Fruit fly (Drosophila melanogaster) whole organism, embryonic: ENCODE data around the gene CG14853.
A peak's percentile ranks its signal among the peaks of the same experiment; 100 is the strongest.

Experiments used
- Abd-B ChIP-seq: fragments of 200-800 bp; sonication (Bioruptor generic); optimal IDR thresholded peaks from 2 replicates; lab custom pipeline; 2018; ENCODE audit warnings: missing biosample characterization, mild to moderate bottlenecking, missing genetic modification characterization, moderate library complexity
- BEAF-32 ChIP-seq: fragments of 200-800 bp; sonication (Bioruptor generic); optimal IDR thresholded peaks from 3 replicates; lab custom pipeline; 2017; ENCODE audit warnings: missing biosample characterization, missing genetic modification characterization, mild to moderate bottlenecking, moderate library complexity, missing genetic modification reagents
- CG10147 ChIP-seq: fragments of 200-800 bp; sonication (Bioruptor generic); optimal IDR thresholded peaks from 2 replicates; lab custom pipeline; 2019; ENCODE audit warnings: missing biosample characterization, mild to moderate bottlenecking, missing genetic modification characterization, moderate library complexity
- CG12104 ChIP-seq: fragments of 200-800 bp; sonication (Bioruptor generic); optimal IDR thresholded peaks from 3 replicates; lab custom pipeline; 2016; ENCODE audit warnings: missing biosample characterization, missing genetic modification characterization
- CG13123 ChIP-seq: fragments of 200-800 bp; sonication (Bioruptor generic); optimal IDR thresholded peaks from 2 replicates; lab custom pipeline; 2016; ENCODE audit warnings: missing biosample characterization, missing genetic modification characterization
- CG13296 ChIP-seq: fragments of 200-800 bp; sonication (Bioruptor generic); optimal IDR thresholded peaks from 3 replicates; lab custom pipeline; 2018; ENCODE audit warnings: missing biosample characterization, mild to moderate bottlenecking, missing genetic modification characterization
- CG15514 ChIP-seq: fragments of 200-800 bp; sonication (Bioruptor generic); optimal IDR thresholded peaks from 3 replicates; lab custom pipeline; 2017; ENCODE audit warnings: missing biosample characterization, missing genetic modification characterization, mild to moderate bottlenecking, moderate library complexity, missing genetic modification reagents
- CG17912 ChIP-seq: fragments of 200-800 bp; sonication (Bioruptor generic); optimal IDR thresholded peaks from 2 replicates; lab custom pipeline; 2018; ENCODE audit warnings: missing biosample characterization, mild to moderate bottlenecking, missing genetic modification characterization
- CG3726 ChIP-seq: fragments of 200-800 bp; sonication (Bioruptor generic); IDR thresholded peaks from 3 replicates; pipeline ENCODE4, ENCODE4 v1.3.6; 2022; ENCODE audit warnings: missing biosample characterization, missing genetic modification characterization
- CG4707 ChIP-seq: fragments of 200-800 bp; sonication (Bioruptor generic); optimal IDR thresholded peaks from 2 replicates; lab custom pipeline; 2018; ENCODE audit warnings: missing biosample characterization, mild to moderate bottlenecking, missing genetic modification characterization, moderate library complexity
- CG5180 ChIP-seq: fragments of 200-800 bp; sonication (Bioruptor generic); optimal IDR thresholded peaks from 3 replicates; lab custom pipeline; 2017; ENCODE audit warnings: missing biosample characterization, missing genetic modification characterization, mild to moderate bottlenecking, moderate library complexity, missing genetic modification reagents
- CG7271 ChIP-seq: fragments of 200-800 bp; sonication (Bioruptor generic); optimal IDR thresholded peaks from 2 replicates; lab custom pipeline; 2018; ENCODE audit warnings: missing biosample characterization, mild to moderate bottlenecking, missing genetic modification characterization, moderate library complexity
- CG7839 ChIP-seq: fragments of 200-800 bp; sonication (Bioruptor generic); optimal IDR thresholded peaks from 3 replicates; lab custom pipeline; 2018; ENCODE audit warnings: missing biosample characterization, mild to moderate bottlenecking, missing genetic modification characterization, moderate library complexity
- CTCF ChIP-seq: fragments of 200-800 bp; sonication (Bioruptor generic); optimal IDR thresholded peaks from 2 replicates; lab custom pipeline; 2017; ENCODE audit warnings: missing biosample characterization, mild to moderate bottlenecking, missing genetic modification characterization, moderate library complexity
- CkIIα-i1 ChIP-seq: fragments of 200-800 bp; sonication (Bioruptor generic); IDR thresholded peaks from 2 replicates; pipeline ENCODE4 v1.3.6; 2022; ENCODE audit warnings: missing biosample characterization, missing genetic modification characterization
- CrebB ChIP-seq: fragments of 200-800 bp; sonication (Bioruptor generic); optimal IDR thresholded peaks from 3 replicates; lab custom pipeline; 2018; ENCODE audit warnings: missing biosample characterization, mild to moderate bottlenecking, missing genetic modification characterization
- Dref ChIP-seq: fragments of 200-800 bp; sonication (Bioruptor generic); IDR thresholded peaks from 2 replicates; pipeline ENCODE4 v1.3.6; 2022; ENCODE audit warnings: missing biosample characterization, missing genetic modification characterization
- ERR ChIP-seq: fragments of 200-800 bp; sonication (Bioruptor generic); optimal IDR thresholded peaks from 2 replicates; lab custom pipeline; 2016; ENCODE audit warnings: missing biosample characterization, missing genetic modification characterization
- Ets97D ChIP-seq: fragments of 200-800 bp; sonication (Bioruptor generic); optimal IDR thresholded peaks from 3 replicates; lab custom pipeline; 2016; ENCODE audit warnings: missing biosample characterization, missing genetic modification characterization
- Hsf ChIP-seq: fragments of 200-800 bp; sonication (Bioruptor generic); optimal IDR thresholded peaks from 3 replicates; lab custom pipeline; 2016; ENCODE audit warnings: missing biosample characterization, missing genetic modification characterization
- Mad ChIP-seq: fragments of 200-800 bp; sonication (Bioruptor generic); optimal IDR thresholded peaks from 2 replicates; lab custom pipeline; 2016; ENCODE audit warnings: missing biosample characterization, missing genetic modification characterization
- Myb ChIP-seq: fragments of 200-800 bp; sonication (Bioruptor generic); optimal IDR thresholded peaks from 2 replicates; lab custom pipeline; 2016; ENCODE audit warnings: missing biosample characterization, missing genetic modification characterization
- Pdp1 ChIP-seq, 2 experiments: fragments of 200-800 bp; sonication (Bioruptor generic); optimal IDR thresholded peaks; 3 replicates each; lab custom pipeline; 2016; ENCODE audit warnings: missing biosample characterization in 2 of 2, missing genetic modification characterization in 2 of 2, mild to moderate bottlenecking in 1 of 2, moderate library complexity in 1 of 2
- Spps ChIP-seq: fragments of 200-800 bp; sonication (Bioruptor generic); optimal IDR thresholded peaks from 2 replicates; lab custom pipeline; 2018; ENCODE audit warnings: missing biosample characterization, mild to moderate bottlenecking, missing genetic modification characterization
- YL-1 ChIP-seq: fragments of 200-800 bp; sonication (Bioruptor generic); optimal IDR thresholded peaks from 3 replicates; lab custom pipeline; 2017; ENCODE audit warnings: missing biosample characterization, mild to moderate bottlenecking, missing genetic modification characterization
- bowl ChIP-seq: fragments of 200-800 bp; sonication (Bioruptor generic); IDR thresholded peaks from 2 replicates; pipeline ENCODE4 v1.3.6; 2022; ENCODE audit warnings: missing biosample characterization, missing genetic modification characterization
- cato ChIP-seq: fragments of 200-800 bp; sonication (Bioruptor generic); optimal IDR thresholded peaks from 2 replicates; lab custom pipeline; 2016; ENCODE audit warnings: missing biosample characterization, missing genetic modification characterization, borderline replicate concordance
- chn ChIP-seq: fragments of 200-800 bp; sonication (Bioruptor generic); optimal IDR thresholded peaks from 2 replicates; lab custom pipeline; 2016; ENCODE audit warnings: missing biosample characterization, missing genetic modification characterization
- corto ChIP-seq: fragments of 200-800 bp; sonication (Bioruptor generic); optimal IDR thresholded peaks from 2 replicates; lab custom pipeline; 2016; ENCODE audit warnings: missing biosample characterization, mild to moderate bottlenecking, missing genetic modification characterization, moderate library complexity
- ewg ChIP-seq: fragments of 200-800 bp; sonication (Bioruptor generic); optimal IDR thresholded peaks from 3 replicates; lab custom pipeline; 2017; ENCODE audit warnings: mild to moderate bottlenecking, missing biosample characterization, missing genetic modification reagents, missing genetic modification characterization
- fd3F ChIP-seq: fragments of 200-800 bp; sonication (Bioruptor generic); optimal IDR thresholded peaks from 2 replicates; lab custom pipeline; 2018; ENCODE audit warnings: missing biosample characterization, mild to moderate bottlenecking, missing genetic modification characterization, moderate library complexity
- fru ChIP-seq: fragments of >200 bp; optimal IDR thresholded peaks from 2 replicates; lab custom pipeline; 2017
- grau ChIP-seq: fragments of 200-800 bp; optimal IDR thresholded peaks from 3 replicates; lab custom pipeline; 2019; ENCODE audit warnings: missing biosample characterization, mild to moderate bottlenecking, missing genetic modification characterization, moderate library complexity
- grn ChIP-seq: fragments of 200-800 bp; sonication (Bioruptor generic); optimal IDR thresholded peaks from 3 replicates; lab custom pipeline; 2017; ENCODE audit warnings: missing biosample characterization, missing genetic modification characterization
- gro ChIP-seq: fragments of 200-800 bp; sonication (Bioruptor generic); optimal IDR thresholded peaks from 2 replicates; lab custom pipeline; 2016; ENCODE audit warnings: missing biosample characterization, missing genetic modification characterization
- hkb ChIP-seq, 2 experiments: fragments of 200-800 bp in 1 of 2; fragments of >200 bp in 1 of 2; sonication (Bioruptor generic) in 1 of 2; IDR thresholded peaks in 1 of 2; optimal IDR thresholded peaks in 1 of 2; 2 replicates each; pipeline versions ENCODE4 v1.3.6 to Lab custom; 2017 to 2022; ENCODE audit warnings: missing biosample characterization in 1 of 2, missing genetic modification characterization in 1 of 2
- kni ChIP-seq: fragments of 200-800 bp; sonication (Bioruptor generic); optimal IDR thresholded peaks from 3 replicates; lab custom pipeline; 2017; ENCODE audit warnings: mild to moderate bottlenecking, missing biosample characterization, missing genetic modification reagents, missing genetic modification characterization
- nerfin-1 ChIP-seq: fragments of 200-800 bp; sonication (Bioruptor generic); optimal IDR thresholded peaks from 3 replicates; lab custom pipeline; 2019; ENCODE audit warnings: missing biosample characterization, mild to moderate bottlenecking, missing genetic modification characterization, moderate library complexity
- phol ChIP-seq: fragments of 200-800 bp; sonication (Bioruptor generic); optimal IDR thresholded peaks from 3 replicates; lab custom pipeline; 2018; ENCODE audit warnings: missing biosample characterization, mild to moderate bottlenecking, missing genetic modification characterization, moderate library complexity
- pzg ChIP-seq: fragments of 200-800 bp; sonication (Bioruptor generic); optimal IDR thresholded peaks from 3 replicates; lab custom pipeline; 2018; ENCODE audit warnings: missing biosample characterization, mild to moderate bottlenecking, missing genetic modification characterization, moderate library complexity
- salm ChIP-seq: fragments of 200-800 bp; sonication (Bioruptor generic); optimal IDR thresholded peaks from 2 replicates; lab custom pipeline; 2018; ENCODE audit warnings: missing biosample characterization, mild to moderate bottlenecking, missing genetic modification characterization
- schlank ChIP-seq: fragments of 200-800 bp; sonication (Bioruptor generic); optimal IDR thresholded peaks from 2 replicates; lab custom pipeline; 2018; ENCODE audit warnings: missing biosample characterization, mild to moderate bottlenecking, missing genetic modification characterization
- sim ChIP-seq: fragments of 200-800 bp; sonication (Bioruptor generic); IDR thresholded peaks from 2 replicates; pipeline ENCODE4 v1.3.6; 2022; ENCODE audit warnings: missing biosample characterization, missing genetic modification characterization
- sima ChIP-seq: fragments of 200-800 bp; sonication (Bioruptor generic); optimal IDR thresholded peaks from 2 replicates; lab custom pipeline; 2016; ENCODE audit warnings: missing biosample characterization, missing genetic modification characterization
- sqz ChIP-seq: fragments of 200-800 bp; sonication (Bioruptor generic); optimal IDR thresholded peaks from 3 replicates; lab custom pipeline; 2018; ENCODE audit warnings: missing biosample characterization, mild to moderate bottlenecking, missing genetic modification characterization
- sug ChIP-seq: fragments of 200-800 bp; optimal IDR thresholded peaks from 2 replicates; lab custom pipeline; 2019; ENCODE audit warnings: missing biosample characterization, mild to moderate bottlenecking, missing genetic modification characterization, moderate library complexity
- tgo ChIP-seq: fragments of 200-800 bp; sonication (Bioruptor generic); IDR thresholded peaks from 3 replicates; pipeline ENCODE4 v1.3.6; 2022; ENCODE audit warnings: missing biosample characterization, missing genetic modification characterization
- vvl ChIP-seq: fragments of 200-800 bp; sonication (Bioruptor generic); IDR thresholded peaks from 2 replicates; pipeline ENCODE4 v1.3.6; 2022; ENCODE audit warnings: missing biosample characterization, missing genetic modification characterization
- zfh1 ChIP-seq: fragments of 200-800 bp; sonication (Bioruptor generic); IDR thresholded peaks from 3 replicates; pipeline ENCODE4 v1.3.6; 2022; ENCODE audit warnings: missing biosample characterization, missing genetic modification characterization

The CG14853 gene

DNA sequence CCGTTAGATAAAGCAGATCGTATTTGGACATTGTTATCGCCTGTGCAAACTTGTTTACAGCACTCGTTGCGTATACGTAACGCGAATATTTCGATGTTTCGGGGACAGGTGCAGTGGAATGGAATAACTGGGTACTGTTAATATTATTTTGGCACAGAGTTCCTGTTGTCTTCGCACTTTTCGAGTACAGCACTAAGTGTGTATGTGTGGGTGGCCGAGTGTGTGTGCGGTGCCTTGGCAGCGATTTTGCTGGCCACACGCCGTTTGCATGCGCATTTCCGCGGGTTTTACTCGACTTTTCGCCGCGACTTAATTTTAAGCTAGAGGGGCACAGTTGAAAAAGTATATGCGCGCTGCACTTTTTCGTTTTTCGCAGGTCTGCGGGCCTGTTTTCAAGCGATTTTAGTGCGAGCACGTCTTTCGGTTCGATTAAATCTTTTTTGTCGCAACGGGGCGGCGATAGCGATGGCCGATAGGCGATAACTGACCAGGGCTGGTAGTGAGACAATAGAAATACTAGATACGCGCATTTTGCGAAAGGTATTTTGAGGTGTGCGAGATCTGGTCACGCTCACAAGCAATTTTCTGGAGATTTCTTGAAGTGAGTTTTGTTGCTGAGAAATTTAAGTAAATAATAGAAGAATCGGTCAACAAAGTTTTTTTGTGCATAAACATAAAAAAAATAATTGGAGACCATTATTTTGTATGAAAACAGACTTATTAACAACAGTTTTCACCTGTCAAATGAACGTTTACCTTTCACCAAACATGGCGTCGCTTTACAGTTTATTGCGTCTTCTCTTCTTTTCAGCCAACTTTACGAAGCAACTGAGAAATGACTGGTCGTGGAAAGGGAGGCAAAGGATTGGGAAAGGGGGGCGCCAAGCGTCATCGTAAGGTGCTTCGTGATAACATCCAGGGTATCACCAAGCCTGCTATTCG lies 16.0 kb downstream of the CG14853 start, which contains the start of the genes put and His4r (continued):
- TF ChIP-seq fru (lab: Kevin White, UChicago), result no peak
- TF ChIP-seq ERR (GFP tag; lab: Kevin White, UChicago), result peak; percentile 31
- peak; percentile 43 for TF ChIP-seq chn
- TF ChIP-seq grau, result peak; percentile 14
- no peak for TF ChIP-seq CG7839 (tag; lab: Kevin White, UChicago)
- no peak for TF ChIP-seq schlank (tag; lab: Kevin White, UChicago)
- peak; percentile 50 for TF ChIP-seq vvl
- peak; percentile 6 for TF ChIP-seq Hsf (GFP tag; lab: Kevin White, UChicago)
- peak; percentile 40 for TF ChIP-seq CG17912 (GFP tag; lab: Kevin White, UChicago)
- peak; percentile 7 for TF ChIP-seq ewg (GFP tag; lab: Kevin White, UChicago)
- no peak for TF ChIP-seq Abd-B
- no peak for TF ChIP-seq cato (GFP tag; lab: Kevin White, UChicago)
- no peak for TF ChIP-seq bowl (GFP tag; lab: Robert Waterston, UW)
- TF ChIP-seq fd3F (GFP tag; lab: Kevin White, UChicago), result no peak
- TF ChIP-seq CG10147 (GFP tag; lab: Kevin White, UChicago), result no peak
- TF ChIP-seq pzg (GFP tag; lab: Kevin White, UChicago), result peak; percentile 95
- peak; percentile 92 for TF ChIP-seq YL-1
- TF ChIP-seq zfh1 (GFP tag; lab: Robert Waterston, UW), result no peak
- TF ChIP-seq hkb (optimal IDR thresholded peaks at IDR 0.05; lab: Kevin White, UChicago), result no peak
- no peak for TF ChIP-seq hkb (GFP tag; IDR thresholded peaks at IDR 0.05; lab: Robert Waterston, UW)
- TF ChIP-seq CG4707 (GFP tag; lab: Kevin White, UChicago), result no peak
- TF ChIP-seq sim (GFP tag; lab: Robert Waterston, UW), result no peak
- TF ChIP-seq Ets97D (GFP tag; lab: Kevin White, UChicago), result peak; percentile 82
- TF ChIP-seq CG7271, result no peak
- TF ChIP-seq phol (tag; lab: Kevin White, UChicago), result peak; percentile 91
- no peak for TF ChIP-seq CG5180 (GFP tag; lab: Kevin White, UChicago)
- no peak for TF ChIP-seq kni (GFP tag; lab: Kevin White, UChicago)
- peak; percentile 42 for TF ChIP-seq CTCF (GFP tag; lab: Kevin White, UChicago)
- no peak for TF ChIP-seq tgo (GFP tag; lab: Robert Waterston, UW)
- TF ChIP-seq sqz (GFP tag; lab: Kevin White, UChicago), result peak; percentile 47
- no peak for TF ChIP-seq CkIIα-i1
- TF ChIP-seq CG3726 (GFP tag; lab: Robert Waterston, UW), result no peak
- peak; percentile 45 for TF ChIP-seq gro (GFP tag; lab: Kevin White, UChicago)
- TF ChIP-seq CrebB (tag; lab: Kevin White, UChicago), result peak; percentile 45
- TF ChIP-seq sug (tag; lab: Kevin White, UChicago), result peak; percentile 3
- TF ChIP-seq CG13123, result no peak
- no peak for TF ChIP-seq salm (tag; lab: Kevin White, UChicago)
- peak in 1 of 2 experiments; percentile 26 for TF ChIP-seq Pdp1 (GFP tag; optimal IDR thresholded peaks at IDR 0.05; lab: Kevin White, UChicago)
- peak; percentile 30 for TF ChIP-seq Myb (GFP tag; lab: Kevin White, UChicago)
- TF ChIP-seq BEAF-32 (GFP tag; lab: Kevin White, UChicago), result peak; percentile 69
- no peak for TF ChIP-seq Spps (tag; lab: Kevin White, UChicago)
- TF ChIP-seq corto (GFP tag; lab: Kevin White, UChicago), result no peak
- TF ChIP-seq CG15514 (GFP tag; lab: Kevin White, UChicago), result peak; percentile 64
- TF ChIP-seq CG12104 (GFP tag; lab: Kevin White, UChicago), result no peak
- no peak for TF ChIP-seq sima (GFP tag; lab: Kevin White, UChicago)
- peak; percentile 78 for TF ChIP-seq grn (GFP tag; lab: Kevin White, UChicago)
- TF ChIP-seq nerfin-1, result peak; percentile 28
- no peak for TF ChIP-seq CG13296 (GFP tag; lab: Kevin White, UChicago)
- TF ChIP-seq Mad (GFP tag; lab: Kevin White, UChicago), result no peak
- TF ChIP-seq Dref (GFP tag; lab: Robert Waterston, UW), result peak; percentile 90
